Worm (Caenorhabditis elegans): ENCODE measurements around the gene dnc-4.

DNA sequence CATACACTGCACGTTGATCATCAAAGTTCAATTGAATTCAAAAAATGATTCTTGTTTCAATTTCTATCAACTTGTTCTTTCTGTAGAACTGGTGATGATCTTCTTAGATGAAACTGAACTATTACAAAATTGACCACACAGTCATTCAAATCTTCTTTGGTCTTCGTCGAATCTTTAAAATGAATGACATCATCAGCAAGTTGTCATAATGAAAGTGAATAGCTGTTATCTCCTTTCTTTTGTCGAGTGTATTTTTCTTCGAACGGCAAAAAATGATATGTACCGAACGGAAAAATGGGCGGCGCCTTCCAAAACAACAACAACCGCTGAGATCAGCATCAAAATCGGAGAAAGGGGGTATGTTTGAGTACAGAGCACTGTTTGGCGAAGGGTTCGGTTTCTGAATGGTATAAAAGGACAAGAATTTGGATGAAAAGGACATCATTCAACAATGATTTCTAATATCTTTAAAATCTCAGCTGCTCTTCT lies 42.1 kb downstream of the dnc-4 start, which contains the start of gene ora-1:
- no peak for TF ChIP-seq hmbx-1 (tag; optimal IDR thresholded peaks at IDR 0.05)
- TF ChIP-seq ets-7 (tag; optimal IDR thresholded peaks at IDR 0.05) = no peak
- TF ChIP-seq hnd-1 (tag; optimal IDR thresholded peaks at IDR 0.05) = no peak
- no peak for TF ChIP-seq ama-1 (optimal IDR thresholded peaks at IDR 0.05)
- TF ChIP-seq flt-1 (GFP tag; IDR thresholded peaks at IDR 0.05) = no peak
- no peak for TF ChIP-seq sea-1 (GFP tag; conservative IDR thresholded peaks at IDR 0.05)
- no peak for TF ChIP-seq F13C5.2 (tag; optimal IDR thresholded peaks at IDR 0.05)
- TF ChIP-seq tbx-37 (GFP tag; conservative IDR thresholded peaks at IDR 0.05) = no peak
- no peak for TF ChIP-seq aly-1 (tag; optimal IDR thresholded peaks at IDR 0.05)
- TF ChIP-seq scrt-1 (GFP tag; IDR thresholded peaks at IDR 0.05) = no peak
- no peak for TF ChIP-seq tra-4 (tag; optimal IDR thresholded peaks at IDR 0.05)

Measured in whole organism, early embryonic.